Worm (Caenorhabditis elegans) whole organism, L4 larva: ENCODE data around the gene ZK287.1.

Experiments
- F26F4.8 ChIP-seq: fragments of 200-800 bp; sonication (Bioruptor generic); conservative IDR thresholded peaks from 2 replicates; pipeline ENCODE4 v1.3.6; 2022; ENCODE audit warnings: missing genetic modification characterization, missing compliant biosample characterization
- Y105C5A.15 ChIP-seq: fragments of 200-800 bp; sonication (Bioruptor generic); IDR thresholded peaks from 2 replicates; pipeline ENCODE4 v1.3.6; 2022; ENCODE audit warnings: missing genetic modification characterization, missing compliant biosample characterization
- aha-1 ChIP-seq: fragments of 150-350 bp; peaks from one replicate; lab custom pipeline; 2014; ENCODE audit warnings: missing biosample characterization, missing genetic modification characterization
- arid-1 ChIP-seq: fragments of 200-800 bp; sonication (Bioruptor generic); conservative IDR thresholded peaks from 2 replicates; pipeline ENCODE4 v1.3.6; 2022; ENCODE audit warnings: missing genetic modification reagents, missing genetic modification characterization, missing compliant biosample characterization
- ceh-44 ChIP-seq: fragments of 200-800 bp; sonication (Bioruptor generic); IDR thresholded peaks from 2 replicates; pipeline ENCODE4 v1.3.6; 2022; ENCODE audit warnings: missing genetic modification reagents, missing genetic modification characterization, missing compliant biosample characterization
- ces-1 ChIP-seq: fragments of 150-350 bp; sonication (generic microtip); optimal IDR thresholded peaks from 4 replicates; lab custom pipeline; 2014; ENCODE audit warnings: missing biosample characterization, missing genetic modification reagents, missing genetic modification characterization
- cey-2 ChIP-seq: sonication (generic microtip); optimal IDR thresholded peaks from 3 replicates; lab custom pipeline; 2017; ENCODE audit warnings: missing genetic modification characterization, mild to moderate bottlenecking, missing compliant biosample characterization, antibody characterized with exemption, borderline replicate concordance; ENCODE audit not compliant: insufficient read depth
- ctbp-1 ChIP-seq: fragments of 200-800 bp; sonication (Bioruptor generic); IDR thresholded peaks from 2 replicates; pipeline ENCODE4 v1.3.6; 2022; ENCODE audit warnings: missing genetic modification reagents, missing genetic modification characterization, missing compliant biosample characterization
- dmd-6 ChIP-seq: fragments of 200-800 bp; sonication (Bioruptor generic); IDR thresholded peaks from 2 replicates; pipeline ENCODE4 v1.3.6; 2022; ENCODE audit warnings: missing genetic modification reagents, missing genetic modification characterization, missing compliant biosample characterization
- dmd-9 ChIP-seq: fragments of 200-800 bp; sonication (Bioruptor generic); IDR thresholded peaks from 2 replicates; pipeline ENCODE4 v1.3.6; 2022; ENCODE audit warnings: missing genetic modification reagents, missing genetic modification characterization, missing compliant biosample characterization
- dpl-1 ChIP-seq: fragments of 150-350 bp; optimal IDR thresholded peaks from 2 replicates; lab custom pipeline; 2014; ENCODE audit warnings: missing biosample characterization, missing genetic modification reagents, missing genetic modification characterization
- dve-1 ChIP-seq: sonication (generic microtip); optimal IDR thresholded peaks from 2 replicates; lab custom pipeline; 2017; ENCODE audit warnings: antibody characterized with exemption, mild to moderate bottlenecking, missing genetic modification characterization, missing compliant biosample characterization; ENCODE audit not compliant: insufficient read depth
- egl-27 ChIP-seq: sonication (generic microtip); optimal IDR thresholded peaks from 3 replicates; lab custom pipeline; 2017; ENCODE audit warnings: missing biosample characterization, missing genetic modification reagents, missing genetic modification characterization
- egl-43 ChIP-seq: fragments of 200-800 bp; sonication (Bioruptor generic); IDR thresholded peaks from 2 replicates; pipeline ENCODE4 v1.3.6; 2022; ENCODE audit warnings: missing genetic modification reagents, missing genetic modification characterization, missing compliant biosample characterization
- hif-1 ChIP-seq, 2 experiments: sonication (generic microtip); optimal IDR thresholded peaks; 2 replicates each; lab custom pipeline; 2016 to 2017; ENCODE audit warnings: missing compliant biosample characterization in 2 of 2, missing genetic modification characterization in 2 of 2, missing genetic modification reagents in 2 of 2, missing genotype in 2 of 2, mild to moderate bottlenecking in 1 of 2
- hmg-1.1 ChIP-seq: fragments of 200-800 bp; sonication (Bioruptor generic); IDR thresholded peaks from 2 replicates; pipeline ENCODE4 v1.3.6; 2022; ENCODE audit warnings: missing genetic modification reagents, missing genetic modification characterization, missing compliant biosample characterization
- lir-3 ChIP-seq: sonication (generic microtip); optimal IDR thresholded peaks from 2 replicates; lab custom pipeline; 2016; ENCODE audit warnings: mild to moderate bottlenecking, missing genetic modification characterization, missing compliant biosample characterization
- madf-5 ChIP-seq, 2 experiments: fragments of 200-800 bp; sonication (Bioruptor generic); IDR thresholded peaks; 2 replicates each; pipeline ENCODE4 v1.3.6; 2022; ENCODE audit warnings: missing compliant biosample characterization in 2 of 2, missing genetic modification characterization in 2 of 2
- mes-2 ChIP-seq: sonication (generic microtip); optimal IDR thresholded peaks from 2 replicates; lab custom pipeline; 2016; ENCODE audit warnings: missing genotype, mild to moderate bottlenecking, missing genetic modification characterization, missing compliant biosample characterization; ENCODE audit not compliant: poor library complexity, severe bottlenecking
- nhr-10 ChIP-seq: fragments of 150-350 bp; optimal IDR thresholded peaks from 2 replicates; lab custom pipeline; 2014; ENCODE audit warnings: missing biosample characterization, missing genetic modification characterization
- nhr-28 ChIP-seq: fragments of 150-350 bp; optimal IDR thresholded peaks from 2 replicates; lab custom pipeline; 2014; ENCODE audit warnings: missing biosample characterization, missing genetic modification characterization
- pha-4 ChIP-seq, 2 experiments: fragments of 150-350 bp in 1 of 2; fragments of 200-800 bp in 1 of 2; sonication (Bioruptor generic) in 1 of 2; IDR thresholded peaks in 1 of 2; optimal IDR thresholded peaks in 1 of 2; 2 replicates each; pipeline versions ENCODE4 v1.3.6 to Lab custom; 2014 to 2022; ENCODE audit warnings: missing genetic modification characterization in 2 of 2, missing genetic modification reagents in 2 of 2, missing biosample characterization in 1 of 2, missing compliant biosample characterization in 1 of 2
- set-16 ChIP-seq: fragments of 200-800 bp; sonication (Bioruptor generic); IDR thresholded peaks from 2 replicates; pipeline ENCODE4 v1.3.6; 2022; ENCODE audit warnings: missing genetic modification reagents, missing genetic modification characterization, missing compliant biosample characterization
- spr-1 ChIP-seq: sonication (generic microtip); optimal IDR thresholded peaks from 2 replicates; lab custom pipeline; 2016; ENCODE audit warnings: mild to moderate bottlenecking, missing genetic modification characterization, missing compliant biosample characterization
- unc-62 ChIP-seq, 3 experiments: fragments of 150-350 bp in 1 of 3; sonication (generic microtip); optimal IDR thresholded peaks in 2 of 3; peaks in 1 of 3; 1 replicate in 1 of 3; 2 replicates in 2 of 3; lab custom pipeline; 2014 to 2017; ENCODE audit warnings: missing biosample characterization in 3 of 3, missing genetic modification characterization in 3 of 3, missing genetic modification reagents in 3 of 3, missing genotype in 1 of 3
- zfp-2 ChIP-seq: sonication (generic microtip); optimal IDR thresholded peaks from 2 replicates; lab custom pipeline; 2016; ENCODE audit warnings: mild to moderate bottlenecking, missing genetic modification characterization, missing compliant biosample characterization
- ztf-7 ChIP-seq: fragments of 150-350 bp; optimal IDR thresholded peaks from 2 replicates; lab custom pipeline; 2014; ENCODE audit warnings: missing biosample characterization, missing genetic modification characterization

Gene ZK287.1

DNA sequence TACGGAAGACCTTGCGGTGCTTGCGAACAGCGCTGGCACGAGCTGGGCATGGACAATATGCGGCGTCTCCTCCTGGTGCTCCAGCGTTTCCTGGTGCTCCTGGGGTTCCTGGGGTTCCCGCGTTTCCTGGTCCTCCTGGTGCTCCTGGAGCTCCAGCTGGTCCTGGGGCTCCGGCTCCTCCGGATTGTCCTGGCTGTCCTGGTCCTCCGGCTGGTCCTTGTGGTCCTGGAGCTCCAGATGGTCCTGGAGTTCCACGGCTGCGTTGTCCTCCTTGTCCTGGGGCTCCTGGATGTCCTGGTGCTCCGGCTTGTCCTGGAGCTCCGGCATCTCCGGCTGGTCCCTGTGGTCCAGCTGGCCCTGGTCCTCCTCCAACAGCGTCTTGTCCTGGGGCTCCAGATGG lies 34.1 kb upstream of the ZK287.1 start:
- TF ChIP-seq zfp-2 (tag; lab: Kevin White, UChicago) (no peak), madf-5 (GFP tag; IDR thresholded peaks at IDR 0.05; lab: Robert Waterston, UW) (peak in 1 of 2 experiments; percentile 52; a peak in 1 of 4 replicates), pha-4 (GFP tag; IDR thresholded peaks at IDR 0.05; lab: Robert Waterston, UW) (peak; percentile 56; the same call in 1 of the 2 replicates), pha-4 (tag; optimal IDR thresholded peaks at IDR 0.05; lab: Kevin White, UChicago) (no peak), dpl-1 (GFP tag; lab: Kevin White, UChicago) (no peak), F26F4.8 (GFP tag; lab: Robert Waterston, UW) (0 out of 2 replicates have a peak, but pooled peaks have one; percentile 4), set-16 (GFP tag; lab: Robert Waterston, UW) (peak; percentile 99), arid-1 (GFP tag; lab: Robert Waterston, UW) (no peak), ces-1 (no peak)

DNA sequence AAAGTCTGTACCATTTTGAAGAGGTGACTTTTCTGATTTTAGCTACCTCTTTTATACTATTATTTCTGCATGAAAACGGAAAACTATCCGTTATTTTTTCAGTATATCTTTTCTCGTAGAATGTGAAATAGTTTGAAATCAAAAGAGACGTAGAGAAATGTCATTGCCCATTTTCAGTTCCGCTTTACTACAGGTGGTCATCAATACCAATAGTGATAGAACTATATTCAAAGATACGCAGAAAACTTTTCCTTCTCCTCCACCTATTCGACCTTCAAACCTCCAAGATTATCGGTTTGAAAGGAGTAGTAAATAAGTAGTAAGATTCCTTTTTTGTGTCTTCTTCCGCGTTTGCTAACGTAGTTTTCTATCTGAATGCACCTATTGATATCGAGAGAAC lies 33.2 kb upstream of the ZK287.1 start, which contains the start of gene col-147:
Gene col-147, minus strand, starts transcription at position 26 of the 400 bp plus-strand sequence.
- TF ChIP-seq dmd-6 (GFP tag; lab: Robert Waterston, UW) (0 out of 2 replicates have a peak, but pooled peaks have one; percentile 7), spr-1 (tag; lab: Kevin White, UChicago) (no peak), nhr-28 (tag; lab: Kevin White, UChicago) (peak; percentile 60), unc-62 (GFP tag; optimal IDR thresholded peaks at IDR 0.05 in 1 of 2; lab: Kevin White, UChicago) (peak in 1 of 2 experiments; percentile 83), unc-62 (tag; optimal IDR thresholded peaks at IDR 0.05; lab: Kevin White, UChicago) (no peak), cey-2 (peak; percentile 11)
- TF ChIP-seq, all 104 proteins: peak for 4

DNA sequence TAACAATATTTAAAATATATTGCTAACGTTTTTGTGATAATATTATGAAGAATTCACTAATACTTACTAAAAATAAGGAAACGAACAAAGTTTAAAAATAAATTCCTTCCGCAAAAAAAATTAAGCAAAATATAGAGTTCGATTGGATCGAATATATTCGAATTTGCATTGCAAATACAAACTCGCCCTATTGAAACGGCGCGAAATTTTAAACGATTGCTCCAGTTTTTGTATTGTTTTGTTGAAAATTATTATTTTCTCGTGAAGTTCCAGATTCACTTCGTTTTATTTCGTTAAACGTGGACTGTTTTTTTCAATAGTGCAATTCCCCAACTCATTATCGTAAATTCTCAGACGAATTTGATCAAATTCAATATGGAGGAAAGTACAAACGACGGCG lies 21.0 kb upstream of the ZK287.1 start, which contains the start of the genes atl-1 and hcp-2:
Gene atl-1, minus strand, starts transcription at position 89 of the 400 bp plus-strand sequence.
Gene hcp-2, plus strand, starts transcription at position 353 of the 400 bp plus-strand sequence.
- TF ChIP-seq Y105C5A.15 (GFP tag; lab: Robert Waterston, UW) (no peak), dpl-1 (GFP tag; lab: Kevin White, UChicago) (peak; percentile 62)

DNA sequence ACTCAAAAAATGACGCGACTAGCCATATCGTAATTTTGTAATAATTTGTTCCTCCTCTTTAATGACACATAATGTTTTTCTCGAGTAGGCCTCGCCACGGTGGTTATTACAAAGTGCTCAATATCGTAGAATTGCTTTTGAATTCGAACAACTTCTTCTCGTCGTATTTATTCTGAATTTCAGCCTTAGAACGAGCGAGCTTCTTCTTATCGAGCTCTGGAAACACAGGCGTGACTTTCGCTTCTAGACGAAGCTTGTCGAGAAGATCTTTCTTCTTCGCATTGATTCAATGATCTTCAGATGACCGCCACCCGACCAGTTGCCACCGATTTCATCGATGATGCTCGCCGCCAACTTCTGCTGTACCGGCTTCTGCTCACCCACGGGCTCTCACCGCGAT lies 15.2 kb upstream of the ZK287.1 start, which contains the start of gene T06E4.21:
Gene T06E4.21, plus strand, starts transcription at position 301 of the 400 bp plus-strand sequence.
- TF ChIP-seq hif-1 (tag; optimal IDR thresholded peaks at IDR 0.05; lab: Kevin White, UChicago) (no peak), ztf-7 (tag; lab: Kevin White, UChicago) (no peak), ctbp-1 (no peak), mes-2 (tag; lab: Kevin White, UChicago) (no peak), nhr-10 (tag; lab: Kevin White, UChicago) (no peak)

DNA sequence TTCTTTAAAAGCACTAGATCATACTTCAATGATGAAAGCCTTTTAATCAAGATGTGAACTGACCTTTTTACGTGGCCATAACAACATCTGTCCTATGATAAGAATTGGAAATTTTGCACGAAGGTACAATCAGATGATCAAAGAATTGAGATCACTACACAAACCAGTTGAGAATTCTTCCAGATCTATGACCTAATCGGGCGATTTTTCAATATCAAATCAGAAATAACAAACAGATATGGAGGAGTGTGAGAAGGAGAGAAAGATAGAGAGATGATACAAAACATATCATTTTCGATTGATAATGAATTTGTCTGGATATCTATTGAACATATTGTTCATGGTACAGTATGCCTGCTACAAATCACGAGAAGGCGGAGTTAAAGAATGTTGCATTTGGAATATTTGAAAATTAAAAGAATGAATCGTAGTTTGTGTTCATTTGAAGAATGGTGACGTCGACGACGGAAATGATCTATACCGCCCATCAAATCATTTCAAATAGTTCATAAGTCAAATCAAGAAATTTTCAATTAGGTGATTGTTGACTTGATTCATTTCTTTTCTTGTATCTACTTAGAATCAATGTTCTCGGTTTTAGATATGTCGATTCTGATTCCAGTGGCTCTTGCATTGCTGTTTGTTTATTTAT lies 12.2 kb upstream of the ZK287.1 start, which contains the start of gene cyp-29A4:
Gene cyp-29A4, plus strand, starts transcription at position 602 of the 652 bp plus-strand sequence.
- TF ChIP-seq dmd-9 (no peak), egl-43 (GFP tag; lab: Robert Waterston, UW) (no peak), aha-1 (tag; lab: Kevin White, UChicago) (peak; percentile 2), unc-62 (GFP tag; optimal IDR thresholded peaks at IDR 0.05 in 1 of 2; lab: Kevin White, UChicago) (peak in 1 of 2 experiments; percentile 66), unc-62 (tag; optimal IDR thresholded peaks at IDR 0.05; lab: Kevin White, UChicago) (no peak), egl-27 (tag; lab: Kevin White, UChicago) (no peak), nhr-28 (tag; lab: Kevin White, UChicago) (peak; percentile 86), lir-3 (tag; lab: Kevin White, UChicago) (no peak), ceh-44 (no peak), dve-1 (tag; lab: Kevin White, UChicago) (no peak), hmg-1.1 (GFP tag; lab: Robert Waterston, UW) (no peak)
